Fruit fly (Drosophila melanogaster) whole organism, embryonic: ENCODE results near the gene CG8851.

ENCODE experiments used
- CG10147 ChIP-seq: fragments of 200-800 bp; sonication (Bioruptor generic); optimal IDR thresholded peaks from 2 replicates; lab custom pipeline; 2019; ENCODE audit warnings: missing biosample characterization, mild to moderate bottlenecking, missing genetic modification characterization, moderate library complexity
- CG1024 ChIP-seq: fragments of 200-800 bp; sonication (Bioruptor generic); IDR thresholded peaks from 2 replicates; pipeline ENCODE4 v1.3.6; 2022; ENCODE audit warnings: missing biosample characterization, missing genetic modification characterization
- CG11398 ChIP-seq: fragments of 200-800 bp; sonication (Bioruptor generic); optimal IDR thresholded peaks from 2 replicates; lab custom pipeline; 2016; ENCODE audit warnings: missing biosample characterization, missing genetic modification characterization
- CG11696 ChIP-seq: fragments of 200-800 bp; sonication (Bioruptor generic); IDR thresholded peaks from 2 replicates; pipeline ENCODE4 v1.3.6; 2022; ENCODE audit warnings: missing biosample characterization, missing genetic modification characterization
- CG13775 ChIP-seq: fragments of 200-800 bp; sonication (Bioruptor generic); optimal IDR thresholded peaks from 3 replicates; lab custom pipeline; 2017; ENCODE audit warnings: missing biosample characterization, mild to moderate bottlenecking, missing genetic modification characterization
- CG15601 ChIP-seq: fragments of 200-800 bp; sonication (Bioruptor generic); optimal IDR thresholded peaks from 3 replicates; lab custom pipeline; 2019; ENCODE audit warnings: missing biosample characterization, mild to moderate bottlenecking, missing genetic modification characterization, moderate library complexity
- CG16779 ChIP-seq: fragments of 200-800 bp; sonication (Bioruptor generic); IDR thresholded peaks from 2 replicates; pipeline ENCODE4 v1.3.6; 2022; ENCODE audit warnings: missing biosample characterization, missing genetic modification characterization
- CG16815 ChIP-seq: fragments of 200-800 bp; sonication (Bioruptor generic); optimal IDR thresholded peaks from 3 replicates; lab custom pipeline; 2017; ENCODE audit warnings: missing biosample characterization, mild to moderate bottlenecking, missing genetic modification characterization
- CG2116 ChIP-seq: fragments of 200-800 bp; sonication (Bioruptor generic); optimal IDR thresholded peaks from 3 replicates; lab custom pipeline; 2018; ENCODE audit warnings: missing biosample characterization, mild to moderate bottlenecking, missing genetic modification characterization
- CG2678 ChIP-seq: fragments of 200-800 bp; sonication (Bioruptor generic); optimal IDR thresholded peaks from 3 replicates; lab custom pipeline; 2019; ENCODE audit warnings: missing biosample characterization, mild to moderate bottlenecking, missing genetic modification characterization, moderate library complexity
- CG3163 ChIP-seq: fragments of 200-800 bp; sonication (Bioruptor generic); optimal IDR thresholded peaks from 3 replicates; lab custom pipeline; 2016; ENCODE audit warnings: missing biosample characterization, missing genetic modification characterization
- CG34224 ChIP-seq: fragments of 200-800 bp; sonication (Bioruptor generic); IDR thresholded peaks from 3 replicates; pipeline ENCODE4 v1.3.6; 2022; ENCODE audit warnings: missing biosample characterization, missing genetic modification characterization; ENCODE audit not compliant: partially characterized antibody
- CG42726 ChIP-seq: fragments of 200-800 bp; sonication (Bioruptor generic); IDR thresholded peaks from 2 replicates; pipeline ENCODE4 v1.3.6; 2022; ENCODE audit warnings: missing biosample characterization, missing genetic modification characterization; ENCODE audit not compliant: partially characterized antibody
- CG6854 ChIP-seq: fragments of 200-800 bp; sonication (Bioruptor generic); optimal IDR thresholded peaks from 3 replicates; lab custom pipeline; 2017; ENCODE audit warnings: missing biosample characterization, mild to moderate bottlenecking, missing genetic modification characterization
- CG7928 ChIP-seq: fragments of 200-800 bp; sonication (Bioruptor generic); optimal IDR thresholded peaks from 2 replicates; lab custom pipeline; 2017; ENCODE audit warnings: missing biosample characterization, mild to moderate bottlenecking, missing genetic modification characterization
- CG8478 ChIP-seq: fragments of >200 bp; optimal IDR thresholded peaks from 2 replicates; lab custom pipeline; 2018
- CG9727 ChIP-seq: fragments of 200-800 bp; sonication (Bioruptor generic); optimal IDR thresholded peaks from 3 replicates; lab custom pipeline; 2017; ENCODE audit warnings: missing biosample characterization, mild to moderate bottlenecking, missing genetic modification characterization
- D19A ChIP-seq: fragments of 200-800 bp; optimal IDR thresholded peaks from 3 replicates; lab custom pipeline; 2019; ENCODE audit warnings: missing biosample characterization, mild to moderate bottlenecking, missing genetic modification characterization, moderate library complexity
- Dad ChIP-seq: fragments of 200-800 bp; sonication (Bioruptor generic); optimal IDR thresholded peaks from 3 replicates; lab custom pipeline; 2016; ENCODE audit warnings: missing biosample characterization, missing genetic modification characterization
- Elba2 ChIP-seq: fragments of 200-800 bp; sonication (Bioruptor generic); optimal IDR thresholded peaks from 3 replicates; lab custom pipeline; 2016; ENCODE audit warnings: missing biosample characterization, missing genetic modification characterization
- HmgZ ChIP-seq: fragments of 200-800 bp; sonication (Bioruptor generic); optimal IDR thresholded peaks from 2 replicates; lab custom pipeline; 2018; ENCODE audit warnings: missing biosample characterization, mild to moderate bottlenecking, missing genetic modification characterization
- Hr3 ChIP-seq: fragments of 200-800 bp; sonication (Bioruptor generic); optimal IDR thresholded peaks from 3 replicates; lab custom pipeline; 2016; ENCODE audit warnings: missing biosample characterization, missing genetic modification characterization
- Hr51 ChIP-seq, 2 experiments: fragments of 200-800 bp; sonication (Bioruptor generic); optimal IDR thresholded peaks; 2 replicates in 1 of 2; 3 replicates in 1 of 2; lab custom pipeline; 2016 to 2018; ENCODE audit warnings: missing biosample characterization in 2 of 2, missing genetic modification characterization in 2 of 2, mild to moderate bottlenecking in 1 of 2, moderate library complexity in 1 of 2
- Mes4 ChIP-seq: fragments of 200-800 bp; sonication (Bioruptor generic); optimal IDR thresholded peaks from 2 replicates; lab custom pipeline; 2016; ENCODE audit warnings: missing biosample characterization, missing genetic modification characterization
- NC2α ChIP-seq: fragments of 200-800 bp; sonication (Bioruptor generic); optimal IDR thresholded peaks from 2 replicates; lab custom pipeline; 2016; ENCODE audit warnings: missing biosample characterization, missing genetic modification characterization
- NC2β ChIP-seq: fragments of 200-800 bp; sonication (Bioruptor generic); optimal IDR thresholded peaks from 2 replicates; lab custom pipeline; 2016; ENCODE audit warnings: missing biosample characterization, missing genetic modification characterization
- Neu2 ChIP-seq: fragments of 200-800 bp; sonication (Bioruptor generic); optimal IDR thresholded peaks from 3 replicates; lab custom pipeline; 2016; ENCODE audit warnings: missing biosample characterization, missing genetic modification characterization, borderline replicate concordance
- Oli ChIP-seq: fragments of 200-800 bp; sonication (Bioruptor generic); optimal IDR thresholded peaks from 2 replicates; lab custom pipeline; 2018; ENCODE audit warnings: missing biosample characterization, mild to moderate bottlenecking, missing genetic modification characterization, moderate library complexity
- Trl ChIP-seq, 3 experiments: fragments of >200 bp in 2 of 3; fragments of 200-800 bp in 1 of 3; sonication (Bioruptor generic) in 1 of 3; optimal IDR thresholded peaks; 2 replicates in 1 of 3; 3 replicates in 2 of 3; lab custom pipeline; 2016 to 2017; ENCODE audit warnings: missing biosample characterization in 1 of 3, missing genetic modification characterization in 1 of 3
- ase ChIP-seq: fragments of 200-800 bp; sonication (Bioruptor generic); IDR thresholded peaks from 3 replicates; pipeline ENCODE4 v1.3.6; 2022; ENCODE audit warnings: missing biosample characterization, missing genetic modification characterization
- bcd ChIP-seq: fragments of 200-800 bp; sonication (Bioruptor generic); optimal IDR thresholded peaks from 2 replicates; lab custom pipeline; 2017; ENCODE audit warnings: missing biosample characterization, mild to moderate bottlenecking, missing genetic modification characterization
- br ChIP-seq: fragments of >200 bp; optimal IDR thresholded peaks from 2 replicates; lab custom pipeline; 2017
- da ChIP-seq: fragments of 200-800 bp; sonication (Bioruptor generic); optimal IDR thresholded peaks from 2 replicates; lab custom pipeline; 2016; ENCODE audit warnings: missing biosample characterization, missing genetic modification characterization
- dan ChIP-seq: fragments of 200-800 bp; sonication (Bioruptor generic); IDR thresholded peaks from 2 replicates; pipeline ENCODE4 v1.3.6; 2022; ENCODE audit warnings: missing biosample characterization, missing genetic modification characterization
- dmrt11E ChIP-seq: fragments of 200-800 bp; sonication (Bioruptor generic); optimal IDR thresholded peaks from 3 replicates; lab custom pipeline; 2018; ENCODE audit warnings: missing biosample characterization, mild to moderate bottlenecking, missing genetic modification characterization, moderate library complexity
- eve ChIP-seq, 2 experiments: fragments of >200 bp; optimal IDR thresholded peaks; 2 replicates each; lab custom pipeline; 2017; ENCODE audit warnings: missing biosample characterization in 2 of 2, missing genetic modification characterization in 2 of 2
- exex ChIP-seq: fragments of 200-800 bp; sonication (Bioruptor generic); optimal IDR thresholded peaks from 4 replicates; lab custom pipeline; 2018; ENCODE audit warnings: missing biosample characterization, mild to moderate bottlenecking, missing genetic modification characterization, moderate library complexity
- ind ChIP-seq: fragments of 200-800 bp; sonication (Bioruptor generic); optimal IDR thresholded peaks from 3 replicates; lab custom pipeline; 2016; ENCODE audit warnings: missing biosample characterization, missing genetic modification characterization
- kni ChIP-seq: fragments of 200-800 bp; sonication (Bioruptor generic); optimal IDR thresholded peaks from 3 replicates; lab custom pipeline; 2017; ENCODE audit warnings: mild to moderate bottlenecking, missing biosample characterization, missing genetic modification reagents, missing genetic modification characterization
- onecut ChIP-seq: fragments of 200-800 bp; sonication (Bioruptor generic); IDR thresholded peaks from 2 replicates; pipeline ENCODE4 v1.3.6; 2022; ENCODE audit warnings: missing biosample characterization, missing genetic modification characterization
- ranshi ChIP-seq: fragments of 200-800 bp; sonication (Bioruptor generic); IDR thresholded peaks from 2 replicates; pipeline ENCODE4 v1.3.6; 2022; ENCODE audit warnings: missing biosample characterization, missing genetic modification characterization
- seq ChIP-seq: fragments of 200-800 bp; sonication (Bioruptor generic); IDR thresholded peaks from 2 replicates; pipeline ENCODE4 v1.3.6; 2022; ENCODE audit warnings: missing biosample characterization, missing genetic modification characterization
- sima ChIP-seq: fragments of 200-800 bp; sonication (Bioruptor generic); optimal IDR thresholded peaks from 2 replicates; lab custom pipeline; 2016; ENCODE audit warnings: missing biosample characterization, missing genetic modification characterization
- slbo ChIP-seq: fragments of 200-800 bp; sonication (Bioruptor generic); IDR thresholded peaks from 2 replicates; pipeline ENCODE4 v1.3.6; 2022; ENCODE audit warnings: missing biosample characterization, missing genetic modification characterization
- sna ChIP-seq: fragments of 200-800 bp; sonication (Bioruptor generic); IDR thresholded peaks from 2 replicates; pipeline ENCODE4 v1.3.6; 2022; ENCODE audit warnings: missing biosample characterization, missing genetic modification characterization; ENCODE audit not compliant: partially characterized antibody
- toy ChIP-seq: fragments of 200-800 bp; sonication (Bioruptor generic); IDR thresholded peaks from 2 replicates; pipeline ENCODE4 v1.3.6; 2022; ENCODE audit warnings: missing biosample characterization, missing genetic modification characterization
- unc-4 ChIP-seq: fragments of 200-800 bp; sonication (Bioruptor generic); IDR thresholded peaks from 2 replicates; pipeline ENCODE4 v1.3.6; 2022; ENCODE audit warnings: missing biosample characterization, missing genetic modification characterization; ENCODE audit not compliant: partially characterized antibody
- z ChIP-seq: fragments of 200-800 bp; sonication (Bioruptor generic); IDR thresholded peaks from 3 replicates; pipeline ENCODE4 v1.3.6; 2022; ENCODE audit warnings: missing biosample characterization, missing genetic modification characterization
- zen ChIP-seq: fragments of 200-800 bp; sonication (Bioruptor generic); optimal IDR thresholded peaks from 3 replicates; lab custom pipeline; 2018; ENCODE audit warnings: missing biosample characterization, mild to moderate bottlenecking, missing genetic modification characterization, moderate library complexity
- zen2 ChIP-seq: fragments of 200-800 bp; sonication (Bioruptor generic); IDR thresholded peaks from 3 replicates; pipeline ENCODE4 v1.3.6; 2022; ENCODE audit warnings: missing biosample characterization, missing genetic modification characterization; ENCODE audit not compliant: partially characterized antibody
- zf30C ChIP-seq: fragments of 200-800 bp; sonication (Bioruptor generic); optimal IDR thresholded peaks from 3 replicates; lab custom pipeline; 2018; ENCODE audit warnings: missing biosample characterization, mild to moderate bottlenecking, missing genetic modification characterization

Gene CG8851

DNA sequence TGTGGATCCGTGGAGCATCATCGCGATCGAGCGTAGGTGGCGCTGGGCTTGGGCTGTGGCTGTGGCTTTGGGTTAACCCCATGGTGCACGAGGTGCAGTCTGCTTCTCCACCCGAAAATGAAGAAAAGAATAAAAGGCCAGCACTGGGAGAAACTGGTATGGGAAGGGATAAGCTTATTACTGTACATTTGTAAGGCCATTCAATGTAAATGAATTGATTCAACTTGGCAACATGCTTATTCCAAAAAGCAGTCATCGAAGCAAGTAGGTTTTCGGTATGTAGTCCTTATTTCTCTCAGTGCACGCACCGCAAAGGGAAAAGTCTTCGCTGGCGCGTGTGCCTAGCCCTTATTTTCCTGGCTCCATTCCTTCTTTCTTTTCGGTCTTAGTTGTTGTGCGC lies 47.1 kb downstream of the CG8851 start (continued):
- TF ChIP-seq CG34224 (GFP tag; lab: Robert Waterston, UW) (no peak), slbo (GFP tag; lab: Robert Waterston, UW) (no peak), CG15601 (peak; percentile 52), sna (GFP tag; lab: Robert Waterston, UW) (no peak), ind (GFP tag; lab: Kevin White, UChicago) (peak; percentile 5), Neu2 (no peak), toy (GFP tag; lab: Robert Waterston, UW) (no peak), Hr51 (GFP tag; optimal IDR thresholded peaks at IDR 0.05; lab: Kevin White, UChicago) (no peak), br (lab: Kevin White, UChicago) (no peak), NC2β (peak; percentile 24), CG1024 (GFP tag; lab: Robert Waterston, UW) (peak; percentile 46; the same call in 1 of the 2 replicates), CG42726 (GFP tag; lab: Robert Waterston, UW) (no peak), dmrt11E (tag; lab: Kevin White, UChicago) (peak; percentile 79), CG8478 (no peak), CG16815 (GFP tag; lab: Kevin White, UChicago) (peak; percentile 24), CG6854 (GFP tag; lab: Kevin White, UChicago) (no peak), Hr3 (GFP tag; lab: Kevin White, UChicago) (peak; percentile 5), eve (GFP tag; optimal IDR thresholded peaks at IDR 0.05; lab: Kevin White, UChicago) (no peak), CG16779 (GFP tag; lab: Robert Waterston, UW) (no peak), sima (GFP tag; lab: Kevin White, UChicago) (no peak), unc-4 (GFP tag; lab: Robert Waterston, UW) (no peak), NC2α (GFP tag; lab: Kevin White, UChicago) (peak; percentile 8), seq (GFP tag; lab: Robert Waterston, UW) (no peak), CG3163 (no peak), ranshi (GFP tag; lab: Robert Waterston, UW) (peak; percentile 48; the same call in 1 of the 2 replicates), zen2 (GFP tag; lab: Robert Waterston, UW) (no peak), zf30C (GFP tag; lab: Kevin White, UChicago) (no peak), CG9727 (GFP tag; lab: Kevin White, UChicago) (peak; percentile 54), da (GFP tag; lab: Kevin White, UChicago) (no peak), Dad (GFP tag; lab: Kevin White, UChicago) (no peak), CG13775 (GFP tag; lab: Kevin White, UChicago) (peak; percentile 12), kni (GFP tag; lab: Kevin White, UChicago) (peak; percentile 19), zen (tag; lab: Kevin White, UChicago) (peak; percentile 45), Elba2 (no peak), CG2116 (GFP tag; lab: Kevin White, UChicago) (no peak), dan (no peak; the same call in 1 of the 2 replicates), CG7928 (no peak), CG11398 (no peak), CG10147 (no peak), Mes4 (GFP tag; lab: Kevin White, UChicago) (peak; percentile 1), HmgZ (tag; lab: Kevin White, UChicago) (no peak), Trl (optimal IDR thresholded peaks at IDR 0.05; lab: Kevin White, UChicago) (no peak), Trl (GFP tag; optimal IDR thresholded peaks at IDR 0.05; lab: Kevin White, UChicago) (peak; percentile 29), onecut (GFP tag; lab: Robert Waterston, UW) (0 out of 2 replicates have a peak, but pooled peaks have one; percentile 21), Oli (tag; lab: Kevin White, UChicago) (peak; percentile 25), exex (tag; lab: Kevin White, UChicago) (no peak), CG2678 (tag; lab: Kevin White, UChicago) (peak; percentile 41), ase (GFP tag; lab: Robert Waterston, UW) (no peak), z (GFP tag; lab: Robert Waterston, UW) (no peak), bcd (GFP tag; lab: Kevin White, UChicago) (no peak), D19A (peak; percentile 37), CG11696 (GFP tag; lab: Robert Waterston, UW) (0 out of 2 replicates have a peak, but pooled peaks have one; percentile 24)
